Fruit fly (Drosophila melanogaster) whole organism, pupa: ENCODE measurements around the gene CG10713.

ENCODE experiments used
- CG34367 ChIP-seq: fragments of 200-800 bp; sonication (Bioruptor generic); optimal IDR thresholded peaks from 2 replicates; lab custom pipeline; 2018; ENCODE audit warnings: missing biosample characterization, mild to moderate bottlenecking, missing genetic modification characterization
- D1 ChIP-seq: fragments of 200-800 bp; sonication (Bioruptor generic); optimal IDR thresholded peaks from 2 replicates; lab custom pipeline; 2018; ENCODE audit warnings: missing biosample characterization, mild to moderate bottlenecking, missing genetic modification characterization, moderate library complexity

DNA sequence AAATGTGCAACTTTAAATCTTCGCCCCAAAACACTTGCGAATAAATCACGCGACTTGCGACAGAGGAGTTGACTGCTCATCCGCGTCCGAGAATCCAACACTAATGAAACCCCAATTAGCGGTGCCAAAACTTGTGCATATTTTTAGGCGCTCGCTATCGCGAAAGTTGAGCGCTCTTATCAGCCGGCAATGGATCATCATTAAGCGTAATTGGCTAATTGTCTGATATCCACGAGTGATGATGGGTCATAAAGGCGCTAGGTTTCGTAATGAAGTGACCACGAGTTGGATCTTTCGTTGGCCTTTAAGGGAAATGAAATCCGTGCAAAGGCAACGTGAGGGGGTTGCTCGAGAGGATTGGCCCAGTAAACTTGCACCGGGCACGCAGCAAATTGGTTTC is 19.7 kb upstream of the CG10713 start:
- no peak for TF ChIP-seq D1 (tag; lab: Kevin White, UChicago)
- TF ChIP-seq CG34367 (tag; lab: Kevin White, UChicago), result no peak
